Fruit fly (Drosophila melanogaster): ENCODE results near the gene CG33189.

CG33189 gene

DNA sequence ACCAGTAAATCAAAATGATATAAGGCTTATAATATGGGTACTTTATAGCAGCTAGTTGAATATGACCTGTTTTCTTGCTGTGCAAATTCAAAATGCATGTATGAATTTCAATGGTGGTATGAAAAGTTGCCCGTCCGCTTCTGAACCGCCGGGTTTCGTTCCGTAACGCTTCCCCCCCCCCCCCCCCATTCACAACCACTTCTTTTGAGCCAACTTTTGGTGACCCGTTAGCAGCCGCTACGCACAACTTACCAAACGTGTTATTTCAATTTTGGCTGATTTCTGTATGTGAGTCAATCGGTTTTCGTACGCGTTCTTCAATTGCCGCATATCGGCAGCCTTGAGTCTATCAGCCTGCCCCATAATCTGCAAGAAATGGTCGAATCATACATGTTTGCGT is 13.1 kb upstream of the CG33189 start:
- no peak for TF ChIP-seq psq (optimal IDR thresholded peaks at IDR 0.05)

DNA sequence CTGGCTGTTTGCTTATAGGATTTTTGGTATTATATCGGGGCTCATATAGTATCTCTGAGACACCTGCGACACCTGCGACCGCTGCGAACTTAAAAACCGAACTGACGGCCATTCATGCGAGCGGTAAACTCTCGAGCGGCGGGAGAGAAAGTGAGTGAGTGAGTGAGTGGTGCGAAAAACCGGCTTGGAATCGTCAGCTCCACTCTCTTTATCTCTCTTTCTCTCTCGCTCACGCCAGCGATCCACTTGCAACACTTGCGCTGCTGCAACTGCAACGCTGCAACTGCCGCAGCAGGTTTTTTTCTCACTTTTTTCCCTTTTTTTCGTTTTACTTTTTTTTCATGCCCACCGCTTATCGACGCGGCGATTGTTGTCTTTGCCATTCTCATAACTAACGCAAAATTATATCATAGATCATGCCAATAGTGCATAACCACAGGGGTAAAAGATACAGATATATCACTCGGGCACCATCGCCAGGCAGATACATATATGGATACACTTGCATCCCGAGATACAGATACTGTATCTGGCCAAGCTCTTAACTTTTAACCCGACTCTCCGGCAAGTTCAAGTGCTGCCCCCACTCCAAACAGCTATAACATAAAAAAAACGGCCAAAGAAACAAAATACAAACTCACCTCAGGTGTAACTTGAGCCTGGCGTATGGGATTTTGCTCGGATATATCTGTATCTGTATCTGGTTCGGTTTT is 12.0 kb upstream of the CG33189 start:
- TF ChIP-seq pan (optimal IDR thresholded peaks at IDR 0.05), result peak; percentile 39
- TF ChIP-seq EcR (GFP tag; optimal IDR thresholded peaks at IDR 0.05), result no peak
- TF ChIP-seq usp (GFP tag; optimal IDR thresholded peaks at IDR 0.05), result no peak
- peak; percentile 16 for TF ChIP-seq Dll (optimal IDR thresholded peaks at IDR 0.05)
- no peak for TF ChIP-seq CG8478 (optimal IDR thresholded peaks at IDR 0.05)

DNA sequence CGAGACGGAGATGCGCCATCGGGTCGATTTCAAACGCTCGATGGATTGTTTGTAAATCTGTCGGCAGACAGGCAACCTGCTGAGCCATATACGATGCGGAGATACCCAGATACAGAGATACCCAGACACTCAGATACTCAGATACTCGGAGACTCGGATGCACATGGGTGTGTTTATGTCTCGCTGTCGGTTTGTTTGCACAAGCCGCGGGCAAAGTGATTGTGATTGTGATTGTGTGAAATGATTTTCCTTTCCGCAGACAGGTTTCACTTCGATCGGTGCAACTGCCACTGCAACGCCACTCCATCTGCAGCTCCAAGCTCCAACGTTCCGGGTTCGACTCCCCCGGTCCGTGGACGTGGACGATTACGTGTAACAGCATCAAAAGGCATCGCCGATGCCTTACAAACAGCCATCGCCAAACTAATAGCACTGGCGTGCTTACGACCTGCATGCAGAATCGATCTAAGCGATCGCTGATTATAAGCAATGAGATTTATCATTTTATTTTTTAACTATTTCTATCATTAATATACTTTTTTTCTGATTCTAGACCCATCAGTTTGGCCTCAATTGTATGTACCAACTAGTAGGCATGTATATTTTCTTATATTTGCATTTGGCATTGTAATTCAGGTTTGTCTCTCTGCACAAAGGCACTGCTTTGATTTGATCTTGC is 8.3 kb upstream of the CG33189 start:
- TF ChIP-seq psq (optimal IDR thresholded peaks at IDR 0.05), result no peak
- TF ChIP-seq EcR (GFP tag; optimal IDR thresholded peaks at IDR 0.05), result no peak

DNA sequence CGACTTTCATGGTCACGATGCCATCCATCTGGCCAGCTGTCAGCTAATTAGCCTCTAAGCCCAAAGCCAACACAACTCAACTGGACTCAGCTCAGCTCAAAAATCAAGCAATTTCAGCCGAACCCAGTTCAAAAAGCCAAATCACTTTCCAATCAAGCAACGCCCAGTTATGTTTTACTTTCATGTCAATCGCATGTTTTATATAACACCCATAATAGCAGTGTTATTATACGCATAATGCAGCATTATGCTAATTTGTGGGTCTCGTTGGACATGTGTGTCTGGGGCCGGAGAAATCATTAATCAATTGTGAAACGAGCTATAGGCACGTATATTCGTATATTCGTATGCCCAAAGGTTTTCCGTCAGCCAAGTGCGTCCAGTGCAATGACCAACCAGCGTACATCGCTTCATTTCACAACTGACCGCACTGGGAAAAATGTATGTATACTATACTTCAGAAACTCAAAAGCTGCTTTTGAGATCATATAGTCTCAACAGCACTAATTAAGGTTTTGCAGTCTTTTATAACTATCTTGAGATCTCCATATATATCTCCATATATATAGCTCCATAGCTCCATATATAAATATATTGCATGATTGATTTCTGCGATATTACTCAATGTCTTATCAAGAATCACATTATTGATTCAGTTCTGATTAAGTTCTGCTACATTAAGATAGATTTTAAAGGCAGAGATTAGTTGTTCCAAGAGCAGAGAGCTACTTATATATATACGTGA is 7.1 kb upstream of the CG33189 start:
- TF ChIP-seq psq (optimal IDR thresholded peaks at IDR 0.05) (no peak), EcR (GFP tag; optimal IDR thresholded peaks at IDR 0.05) (no peak)

DNA sequence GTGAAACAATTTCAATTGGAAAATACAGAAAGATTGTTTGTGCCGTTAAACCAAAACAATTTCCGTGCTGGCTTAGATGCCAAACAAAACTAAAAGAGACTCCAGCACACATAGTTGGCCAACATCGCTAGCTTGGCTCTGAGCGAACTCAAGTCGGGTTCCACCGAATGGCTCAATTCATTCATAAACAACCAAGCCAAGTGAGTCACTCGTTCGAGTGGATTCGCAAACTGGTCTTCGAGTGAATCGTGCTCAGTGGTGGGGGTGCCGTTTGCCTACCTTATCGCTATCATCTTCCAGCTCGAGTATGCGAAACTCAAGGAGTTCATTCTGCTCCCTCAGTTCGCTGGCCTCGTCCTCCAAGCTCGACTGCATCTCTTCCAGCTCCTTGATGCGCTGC is 4.9 kb upstream of the CG33189 start:
- TF ChIP-seq Dll (optimal IDR thresholded peaks at IDR 0.05) (no peak), psq (optimal IDR thresholded peaks at IDR 0.05) (no peak), EcR (GFP tag; optimal IDR thresholded peaks at IDR 0.05) (no peak)

DNA sequence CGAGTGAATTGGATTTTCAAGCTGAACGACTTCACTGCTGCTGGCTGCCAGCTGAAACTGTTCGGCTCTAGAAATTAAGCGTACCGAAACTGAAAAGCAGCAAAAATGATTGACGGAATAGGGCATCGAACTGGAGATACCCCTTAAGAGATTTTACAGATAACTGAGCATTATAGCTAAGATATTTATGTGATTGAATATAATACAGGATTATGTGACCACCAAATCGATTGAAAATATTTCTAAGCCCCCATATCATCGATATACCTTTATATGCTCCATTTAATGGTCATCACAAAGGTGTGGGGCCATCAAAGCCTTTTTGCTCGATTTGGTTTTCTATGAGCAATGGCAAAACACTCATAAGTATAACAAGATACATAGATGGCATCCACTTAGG is 4.2 kb upstream of the CG33189 start:
- TF ChIP-seq EcR (GFP tag; optimal IDR thresholded peaks at IDR 0.05) (no peak), usp (GFP tag; optimal IDR thresholded peaks at IDR 0.05) (no peak), CG8478 (optimal IDR thresholded peaks at IDR 0.05) (no peak), psq (optimal IDR thresholded peaks at IDR 0.05) (no peak), pan (optimal IDR thresholded peaks at IDR 0.05) (no peak), Dll (optimal IDR thresholded peaks at IDR 0.05) (no peak)

DNA sequence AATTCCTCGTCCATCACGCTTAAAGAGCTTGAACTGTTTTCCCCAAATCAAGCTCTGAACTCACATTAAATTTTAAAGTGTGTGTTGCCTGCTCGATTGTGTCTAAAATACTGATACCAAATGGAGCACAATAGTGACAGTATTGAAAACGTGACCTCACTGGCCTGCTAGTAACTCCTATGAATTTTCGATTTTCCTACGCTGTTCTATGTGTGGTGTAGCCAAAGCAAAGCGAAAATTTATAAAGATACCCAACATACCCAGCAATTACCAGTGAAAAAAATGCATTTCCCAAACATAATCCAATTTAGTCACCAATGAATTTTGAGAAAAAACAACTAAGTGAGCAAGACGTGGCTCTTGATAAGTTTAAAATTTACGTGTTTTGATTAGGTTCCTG is 766 bp downstream of the CG33189 start, which contains the start of gene CG33191:
TSS of gene CG33191 (minus strand) at position 101 of the 400 bp plus-strand sequence.
- TF ChIP-seq Dll (optimal IDR thresholded peaks at IDR 0.05), result no peak
- TF ChIP-seq pan (optimal IDR thresholded peaks at IDR 0.05), result no peak
- no peak for TF ChIP-seq CG8478 (optimal IDR thresholded peaks at IDR 0.05)
- TF ChIP-seq usp (GFP tag; optimal IDR thresholded peaks at IDR 0.05), result no peak
- no peak for TF ChIP-seq psq (optimal IDR thresholded peaks at IDR 0.05)
- TF ChIP-seq EcR (GFP tag; optimal IDR thresholded peaks at IDR 0.05), result no peak

DNA sequence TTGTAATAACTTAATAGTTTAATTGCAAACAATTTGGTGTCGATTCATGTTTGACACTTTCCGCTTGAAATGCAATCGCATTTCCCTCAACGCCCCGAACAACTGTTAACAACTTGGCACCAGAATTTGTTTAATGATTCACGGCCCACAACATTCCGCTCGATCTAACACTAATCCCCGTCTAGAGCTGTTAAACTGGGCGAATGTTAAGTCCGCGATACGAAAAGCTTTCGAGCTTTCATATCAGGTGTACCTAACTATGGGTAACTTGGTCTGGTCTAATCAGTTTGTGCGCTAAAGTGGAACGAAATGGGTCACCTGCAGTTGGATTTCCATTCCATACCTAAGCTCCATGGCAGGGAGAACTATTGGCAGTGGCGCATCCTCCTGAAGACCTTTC is 7.5 kb downstream of the CG33189 start, which contains the start of gene CG34301:
TSS of gene CG34301 (plus strand) at position 301 of the 400 bp plus-strand sequence.
- TF ChIP-seq pan (optimal IDR thresholded peaks at IDR 0.05) (no peak), psq (optimal IDR thresholded peaks at IDR 0.05) (no peak), CG8478 (optimal IDR thresholded peaks at IDR 0.05) (no peak), usp (GFP tag; optimal IDR thresholded peaks at IDR 0.05) (no peak), Dll (optimal IDR thresholded peaks at IDR 0.05) (no peak), EcR (GFP tag; optimal IDR thresholded peaks at IDR 0.05) (no peak)

DNA sequence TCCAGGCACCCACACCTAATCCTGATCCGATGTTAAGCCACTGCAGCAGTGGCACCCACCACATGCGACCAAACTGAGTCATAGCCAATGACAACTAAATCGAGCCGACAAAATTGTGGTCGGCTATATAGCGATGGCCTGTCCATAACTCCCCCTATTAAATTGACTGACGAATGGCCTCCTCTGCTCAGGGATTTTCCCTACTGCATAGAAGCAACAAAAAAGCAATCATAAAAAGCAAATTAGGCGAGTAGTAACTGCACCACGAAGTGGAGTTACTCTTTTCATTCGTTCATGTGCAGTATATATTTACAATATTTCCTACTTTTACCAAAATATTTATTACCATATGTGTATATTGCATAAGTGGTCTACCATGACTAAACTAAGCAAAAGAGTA is 8.0 kb downstream of the CG33189 start, which contains the start of gene CG13318:
TSS of gene CG13318 (minus strand) at position 101 of the 400 bp plus-strand sequence.
- TF ChIP-seq EcR (GFP tag; optimal IDR thresholded peaks at IDR 0.05), result no peak
- no peak for TF ChIP-seq Dll (optimal IDR thresholded peaks at IDR 0.05)
- no peak for TF ChIP-seq psq (optimal IDR thresholded peaks at IDR 0.05)
- TF ChIP-seq usp (GFP tag; optimal IDR thresholded peaks at IDR 0.05), result no peak
- no peak for TF ChIP-seq CG8478 (optimal IDR thresholded peaks at IDR 0.05)
- no peak for TF ChIP-seq pan (optimal IDR thresholded peaks at IDR 0.05)

DNA sequence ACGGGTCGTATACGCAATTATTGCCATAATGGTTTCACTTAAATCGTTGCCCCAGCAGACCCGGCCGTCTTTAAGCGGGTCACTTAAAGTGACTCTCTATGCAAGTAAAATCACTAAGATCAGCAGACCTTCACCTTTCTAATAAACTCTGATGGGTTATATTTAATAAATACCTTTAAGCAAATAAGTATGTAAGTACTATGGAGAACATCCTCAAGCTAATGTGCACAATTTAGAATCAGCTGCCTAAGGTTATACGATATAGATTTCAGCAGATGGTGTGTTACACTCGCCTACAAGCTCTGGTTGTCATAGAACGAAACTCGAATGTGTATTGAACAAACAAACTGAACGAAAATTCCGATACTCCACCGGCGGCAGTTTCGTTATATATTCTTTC is 11.5 kb downstream of the CG33189 start, which contains the start of gene CG8236:
TSS of gene CG8236 (plus strand) at position 301 of the 400 bp plus-strand sequence.
- TF ChIP-seq Dll (optimal IDR thresholded peaks at IDR 0.05), result no peak
- TF ChIP-seq EcR (GFP tag; optimal IDR thresholded peaks at IDR 0.05), result no peak
- no peak for TF ChIP-seq pan (optimal IDR thresholded peaks at IDR 0.05)
- TF ChIP-seq CG8478 (optimal IDR thresholded peaks at IDR 0.05), result no peak
- no peak for TF ChIP-seq psq (optimal IDR thresholded peaks at IDR 0.05)
- TF ChIP-seq usp (GFP tag; optimal IDR thresholded peaks at IDR 0.05), result no peak

DNA sequence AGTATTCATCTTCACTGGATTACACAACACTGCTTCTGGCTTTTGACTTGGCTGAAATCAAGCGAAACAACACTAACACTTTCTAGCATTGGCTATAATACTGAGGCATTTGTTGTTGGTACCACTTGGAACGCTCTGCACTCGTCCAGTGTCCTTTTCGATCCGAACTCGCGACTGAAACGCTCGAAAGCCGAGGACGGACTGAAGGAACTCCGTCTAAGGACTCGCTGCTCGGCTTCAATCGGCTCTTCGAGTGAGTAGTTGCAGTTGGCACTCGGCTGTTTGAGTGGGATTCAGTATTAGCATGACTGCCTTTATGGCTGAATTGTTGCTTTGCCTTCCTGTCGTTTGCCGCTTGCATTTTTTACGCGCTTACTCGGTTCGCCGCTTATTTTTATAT is 12.6 kb downstream of the CG33189 start, which contains the start of the genes CG34135 and CG11768:
TSS of gene CG34135 (minus strand) at position 194 of the 400 bp plus-strand sequence.
TSS of gene CG11768 (minus strand) at position 203 of the 400 bp plus-strand sequence.
- TF ChIP-seq EcR (GFP tag; optimal IDR thresholded peaks at IDR 0.05), result no peak

DNA sequence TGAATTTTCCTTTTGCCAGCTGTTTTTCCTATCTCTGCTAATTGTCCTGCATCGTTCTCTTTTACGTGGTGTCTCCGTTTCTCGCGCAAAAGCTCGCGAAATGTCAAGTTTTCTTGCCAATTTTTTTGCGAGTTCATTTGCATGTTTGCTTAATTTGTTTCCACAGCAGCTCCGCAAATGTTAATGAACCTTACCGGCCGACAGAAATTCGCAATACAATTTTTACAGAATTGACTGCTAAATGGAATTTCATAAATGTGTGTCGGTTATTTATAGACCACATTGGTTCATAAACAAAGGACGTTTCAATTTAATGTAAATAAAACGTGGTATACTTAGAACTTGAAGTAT is 31.8 kb downstream of the CG33189 start:
- TF ChIP-seq pan (optimal IDR thresholded peaks at IDR 0.05), result no peak
- TF ChIP-seq CG8478 (optimal IDR thresholded peaks at IDR 0.05), result no peak
- TF ChIP-seq psq (optimal IDR thresholded peaks at IDR 0.05), result no peak
- no peak for TF ChIP-seq EcR (GFP tag; optimal IDR thresholded peaks at IDR 0.05)
- TF ChIP-seq Dll (optimal IDR thresholded peaks at IDR 0.05), result no peak
- no peak for TF ChIP-seq usp (GFP tag; optimal IDR thresholded peaks at IDR 0.05)
